Fruit fly (Drosophila melanogaster) whole organism, adult: Measurements from ENCODE around the gene CG5693.

Experiments
- CG11617 ChIP-seq: fragments of 200-800 bp; sonication (Bioruptor generic); optimal IDR thresholded peaks from 2 replicates; lab custom pipeline; 2017; ENCODE audit warnings: mild to moderate bottlenecking, missing biosample characterization, missing genetic modification reagents, missing genetic modification characterization
- CG1620 ChIP-seq: fragments of 200-800 bp; sonication (Bioruptor generic); optimal IDR thresholded peaks from 2 replicates; lab custom pipeline; 2016; ENCODE audit warnings: missing biosample characterization, missing genetic modification characterization
- CG5204 ChIP-seq: fragments of 200-800 bp; sonication (Bioruptor generic); optimal IDR thresholded peaks from 2 replicates; lab custom pipeline; 2016; ENCODE audit warnings: missing biosample characterization, missing genetic modification characterization
- CG7045 ChIP-seq: fragments of 200-800 bp; sonication (Bioruptor generic); optimal IDR thresholded peaks from 2 replicates; lab custom pipeline; 2017; ENCODE audit warnings: missing biosample characterization, mild to moderate bottlenecking, missing genetic modification characterization
- CG7101 ChIP-seq: fragments of 200-800 bp; sonication (Bioruptor generic); optimal IDR thresholded peaks from 2 replicates; lab custom pipeline; 2018; ENCODE audit warnings: missing biosample characterization, mild to moderate bottlenecking, missing genetic modification characterization, moderate library complexity
- Clk ChIP-seq: fragments of 200-800 bp; sonication (Bioruptor generic); optimal IDR thresholded peaks from 2 replicates; lab custom pipeline; 2017; ENCODE audit warnings: missing biosample characterization, missing genetic modification characterization
- Mnt ChIP-seq: fragments of 200-800 bp; sonication (Bioruptor generic); optimal IDR thresholded peaks from 2 replicates; lab custom pipeline; 2016; ENCODE audit warnings: missing biosample characterization, mild to moderate bottlenecking, missing genetic modification characterization
- bab1 ChIP-seq: fragments of 200-800 bp; sonication (Bioruptor generic); optimal IDR thresholded peaks from 3 replicates; lab custom pipeline; 2019; ENCODE audit warnings: missing biosample characterization, mild to moderate bottlenecking, missing genetic modification characterization, moderate library complexity
- cic ChIP-seq: fragments of 200-800 bp; sonication (Bioruptor generic); optimal IDR thresholded peaks from 2 replicates; lab custom pipeline; 2017; ENCODE audit warnings: missing biosample characterization, mild to moderate bottlenecking, missing genetic modification characterization, moderate library complexity
- cnc ChIP-seq, 2 experiments: fragments of >200 bp; optimal IDR thresholded peaks; 2 replicates each; lab custom pipeline; 2017
- kay ChIP-seq: fragments of 200-800 bp; sonication (Bioruptor generic); peaks from one replicate; lab custom pipeline; 2016; ENCODE audit warnings: missing biosample characterization, missing genetic modification characterization, borderline replicate concordance
- ovo ChIP-seq: fragments of 200-800 bp; sonication (Bioruptor generic); optimal IDR thresholded peaks from 2 replicates; lab custom pipeline; 2016; ENCODE audit warnings: missing biosample characterization, missing genetic modification characterization
- tj ChIP-seq: fragments of 200-800 bp; sonication (Bioruptor generic); optimal IDR thresholded peaks from 3 replicates; lab custom pipeline; 2017; ENCODE audit warnings: missing biosample characterization, mild to moderate bottlenecking, missing genetic modification characterization, moderate library complexity

Gene CG5693

dm6 chr2L:18032741-18033140 lies 26.3 kb downstream of the CG5693 start:
- TF ChIP-seq Mnt (no peak), CG7045 (no peak), cic (GFP tag; lab: Kevin White, UChicago) (no peak), bab1 (no peak), Clk (GFP tag; lab: Kevin White, UChicago) (no peak), kay (GFP tag; lab: Kevin White, UChicago) (no peak), CG11617 (GFP tag; lab: Kevin White, UChicago) (no peak), tj (GFP tag; lab: Kevin White, UChicago) (no peak), CG1620 (GFP tag; lab: Kevin White, UChicago) (no peak), cnc (optimal IDR thresholded peaks at IDR 0.05; lab: Kevin White, UChicago) (no peak), CG7101 (tag; lab: Kevin White, UChicago) (no peak), ovo (GFP tag; lab: Kevin White, UChicago) (no peak), CG5204 (GFP tag; lab: Kevin White, UChicago) (no peak)
